Fruit fly (Drosophila melanogaster): Measurements from ENCODE around the gene Mpp6.
A peak's percentile ranks its signal among the peaks of the same experiment; 100 is the strongest.

Mpp6 gene

DNA sequence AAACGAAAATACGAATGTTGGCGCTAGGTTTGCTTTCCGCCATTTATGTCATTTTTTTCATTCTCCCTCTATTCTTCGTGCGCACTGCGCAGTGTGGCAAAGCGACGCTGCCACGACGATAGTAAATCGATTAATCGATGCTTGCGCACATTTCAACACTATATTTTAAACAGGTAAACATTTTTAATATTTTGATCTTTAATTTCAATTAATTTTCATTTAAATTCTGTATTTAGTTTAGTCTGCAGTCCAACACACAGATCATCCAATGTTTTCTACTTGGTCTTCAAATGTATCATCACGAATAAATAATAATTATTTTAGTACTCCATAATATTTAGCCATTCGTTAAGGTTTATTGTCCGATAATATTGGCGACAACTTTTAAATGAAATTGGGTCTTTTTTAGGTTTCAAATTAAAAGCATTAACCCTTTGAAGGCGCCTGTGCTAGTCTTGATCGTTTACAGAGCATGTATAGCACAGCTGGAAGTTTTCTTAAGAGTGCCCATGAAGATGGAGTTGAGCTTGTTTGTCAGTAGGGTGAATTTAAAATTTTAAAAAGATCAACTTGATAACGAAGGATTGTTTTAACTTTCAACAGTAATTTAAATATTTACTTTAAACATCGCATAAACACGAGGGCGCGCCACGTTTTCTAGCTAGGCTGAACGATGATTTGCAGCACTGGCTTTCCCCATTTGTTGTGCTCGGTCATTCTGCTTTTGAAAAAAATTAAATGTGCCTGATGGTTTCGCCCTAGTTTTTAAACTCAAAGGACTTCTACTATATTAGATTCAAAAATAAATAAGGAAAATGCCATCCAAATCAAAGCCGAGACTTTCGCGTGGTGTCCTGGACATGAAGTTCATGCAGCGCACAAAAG, at the start of gene Mpp6, which contains the start of gene E2f2 (continued):
- TF ChIP-seq dpn (GFP tag; optimal IDR thresholded peaks at IDR 0.05) (peak; percentile 27 to 45), ind (GFP tag; optimal IDR thresholded peaks at IDR 0.05) (peak; percentile 2), CG10366 (GFP tag; IDR thresholded peaks at IDR 0.05) (no peak), CG33557 (GFP tag; optimal IDR thresholded peaks at IDR 0.05) (peak; percentile 3), eyg (GFP tag; optimal IDR thresholded peaks at IDR 0.05) (no peak), tna (GFP tag; IDR thresholded peaks at IDR 0.05; ENCODE audit: partially characterized antibody) (peak; percentile 66), dmrt99B (tag; optimal IDR thresholded peaks at IDR 0.05) (no peak), sna (GFP tag; IDR thresholded peaks at IDR 0.05; ENCODE audit: partially characterized antibody) (peak; percentile 63), Dp (GFP tag; optimal IDR thresholded peaks at IDR 0.05) (peak; percentile 79), chinmo (GFP tag; IDR thresholded peaks at IDR 0.05; ENCODE audit: partially characterized antibody) (peak; percentile 80; the same call in 2 of the 4 replicates), CG32772 (GFP tag; IDR thresholded peaks at IDR 0.05) (peak; percentile 61), usp (GFP tag; optimal IDR thresholded peaks at IDR 0.05) (no peak), CG9437 (GFP tag; optimal IDR thresholded peaks at IDR 0.05) (peak; percentile 27), ken (GFP tag; IDR thresholded peaks at IDR 0.05) (peak; percentile 75), Nf-YC (tag; optimal IDR thresholded peaks at IDR 0.05) (no peak), Dip3 (GFP tag; optimal IDR thresholded peaks at IDR 0.05) (peak; percentile 29), CG14667 (GFP tag; IDR thresholded peaks at IDR 0.05) (no peak), peb (GFP tag; IDR thresholded peaks at IDR 0.05) (no peak), CG7786 (GFP tag; optimal IDR thresholded peaks at IDR 0.05) (peak; percentile 24), CG3281 (GFP tag; optimal IDR thresholded peaks at IDR 0.05) (peak; percentile 4), Hey (tag; optimal IDR thresholded peaks at IDR 0.05) (no peak)

DNA sequence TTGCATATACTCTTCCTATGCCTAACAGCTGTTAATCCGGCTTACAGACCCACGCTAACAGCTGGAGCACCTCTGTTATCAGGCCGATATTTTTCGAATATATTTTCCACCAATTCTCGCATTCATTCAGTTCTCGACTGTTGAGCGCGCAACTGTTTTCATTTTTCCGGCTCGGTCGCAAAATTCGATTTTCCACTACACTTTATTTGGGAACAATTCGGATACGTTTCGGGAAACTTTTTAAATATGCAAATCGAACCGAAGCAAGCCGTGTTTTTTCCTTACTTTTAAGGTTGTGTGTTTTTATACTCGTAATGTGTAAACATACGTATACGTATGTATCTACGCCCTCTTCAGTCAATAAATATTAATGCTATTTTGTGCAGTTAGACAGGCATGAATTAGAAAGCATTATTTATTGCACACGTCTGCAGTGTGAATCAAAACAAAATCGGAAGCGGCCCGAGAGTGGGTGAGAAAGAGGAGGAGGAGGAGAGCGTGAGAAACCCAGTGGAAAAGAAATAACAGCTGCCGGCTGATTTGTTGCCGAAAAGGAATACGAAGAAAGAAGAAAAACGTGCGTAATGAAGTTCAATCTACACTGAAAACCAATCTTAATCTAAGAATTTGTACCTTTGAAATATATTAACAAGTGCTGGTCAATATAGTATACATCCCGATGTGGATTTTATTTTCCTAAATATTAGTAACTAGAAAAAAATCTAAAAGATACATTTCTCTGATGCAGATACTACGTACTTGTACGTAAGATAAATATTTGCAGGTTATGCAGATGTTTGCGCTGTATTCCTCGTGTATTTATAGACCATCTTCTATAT, 48.2 kb upstream of the Mpp6 start:
- no peak for TF ChIP-seq zen2 (GFP tag; IDR thresholded peaks at IDR 0.05; ENCODE audit: partially characterized antibody)
- no peak for TF ChIP-seq tio (GFP tag; optimal IDR thresholded peaks at IDR 0.05)
- TF ChIP-seq CG6765 (GFP tag; optimal IDR thresholded peaks at IDR 0.05): no peak
- no peak for TF ChIP-seq slou (GFP tag; optimal IDR thresholded peaks at IDR 0.05)
- no peak for TF ChIP-seq tin (GFP tag; optimal IDR thresholded peaks at IDR 0.05)
- TF ChIP-seq CG10543 (GFP tag; optimal IDR thresholded peaks at IDR 0.05): no peak
- TF ChIP-seq ci (GFP tag; IDR thresholded peaks at IDR 0.05): no peak
- TF ChIP-seq crol (GFP tag; IDR thresholded peaks at IDR 0.05): 0 out of 2 replicates have a peak, but pooled peaks have one; percentile 9
- no peak for TF ChIP-seq CG1024 (GFP tag; IDR thresholded peaks at IDR 0.05)
- TF ChIP-seq CG6654 (GFP tag; optimal IDR thresholded peaks at IDR 0.05): no peak
- TF ChIP-seq CG7928 (GFP tag; optimal IDR thresholded peaks at IDR 0.05): no peak
- no peak for TF ChIP-seq CG6254 (GFP tag; optimal IDR thresholded peaks at IDR 0.05)
- TF ChIP-seq CG12219 (GFP tag; optimal IDR thresholded peaks at IDR 0.05): no peak
- no peak for TF ChIP-seq org-1 (GFP tag; optimal IDR thresholded peaks at IDR 0.05)
- TF ChIP-seq CG17186 (GFP tag; optimal IDR thresholded peaks at IDR 0.05): no peak
- no peak for TF ChIP-seq CG10321 (GFP tag; IDR thresholded peaks at IDR 0.05)
- TF ChIP-seq aop (GFP tag; IDR thresholded peaks at IDR 0.05): no peak
- TF ChIP-seq hth (optimal IDR thresholded peaks at IDR 0.05): no peak
- TF ChIP-seq Ada2b (GFP tag; IDR thresholded peaks at IDR 0.05): no peak
- TF ChIP-seq CoRest (tag; optimal IDR thresholded peaks at IDR 0.05): no peak
- TF ChIP-seq CG8944 (GFP tag; optimal IDR thresholded peaks at IDR 0.05): no peak
- no peak for TF ChIP-seq Dip2 (GFP tag; IDR thresholded peaks at IDR 0.05)
- no peak for TF ChIP-seq Hmx (GFP tag; optimal IDR thresholded peaks at IDR 0.05)
- TF ChIP-seq CG3163 (GFP tag; optimal IDR thresholded peaks at IDR 0.05): no peak
- no peak for TF ChIP-seq slbo (GFP tag; IDR thresholded peaks at IDR 0.05)
- TF ChIP-seq Opbp (GFP tag; IDR thresholded peaks at IDR 0.05; ENCODE audit: partially characterized antibody): no peak
- no peak for TF ChIP-seq zfh1 (GFP tag; IDR thresholded peaks at IDR 0.05)
